Fruit fly (Drosophila melanogaster): Measurements from ENCODE around the gene Cpr65Aw.

DNA sequence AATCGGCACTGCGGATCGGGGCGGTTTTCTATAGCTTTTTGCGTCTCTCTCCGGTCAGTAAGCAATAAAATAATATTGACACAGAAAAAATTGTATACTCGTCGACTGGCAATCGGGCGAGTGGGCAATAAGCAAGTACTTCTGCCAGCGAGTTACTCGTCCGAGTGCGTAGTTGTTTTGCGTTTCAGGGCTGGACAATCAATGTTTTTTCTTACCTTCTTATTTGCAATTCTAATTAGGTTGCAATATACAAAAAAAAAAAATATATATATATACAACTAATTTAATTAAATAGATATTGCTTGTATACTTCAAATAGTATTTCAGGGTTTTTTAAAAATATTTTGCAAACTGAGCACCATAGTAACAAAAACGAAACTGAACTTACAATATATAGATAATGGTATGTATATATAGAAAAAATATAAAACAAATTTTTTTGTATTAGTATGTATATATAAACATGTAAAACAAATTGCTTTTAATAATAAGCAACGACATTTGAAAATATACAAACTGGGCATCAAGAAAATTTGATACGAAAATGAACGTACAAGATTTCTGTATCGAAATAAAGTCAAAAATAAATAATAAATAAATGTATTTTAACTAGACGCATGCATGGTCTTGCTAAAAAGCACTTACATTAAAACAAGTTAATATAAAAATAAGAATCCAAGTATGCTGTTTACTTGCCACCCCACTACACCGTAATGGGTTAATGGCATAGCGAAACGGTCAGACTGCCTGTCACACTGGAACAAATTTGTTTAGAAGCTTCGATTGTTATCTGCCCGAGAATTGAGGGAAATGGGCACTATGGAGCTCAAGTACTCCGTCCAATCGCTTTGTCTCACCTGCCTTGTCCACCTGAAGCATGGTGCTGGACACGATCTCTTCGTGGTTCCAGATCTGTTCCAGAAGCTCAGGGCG lies 47.0 kb upstream of the Cpr65Aw start, which contains the start of the genes D19A and CG7386:
- TF ChIP-seq h (GFP tag; optimal IDR thresholded peaks at IDR 0.05) (peak; percentile 58), lola (GFP tag; optimal IDR thresholded peaks at IDR 0.05) (no peak), Mio (GFP tag; optimal IDR thresholded peaks at IDR 0.05) (no peak), Dfd (GFP tag; optimal IDR thresholded peaks at IDR 0.05) (no peak), usp (GFP tag; optimal IDR thresholded peaks at IDR 0.05) (no peak), dmrt93B (GFP tag; optimal IDR thresholded peaks at IDR 0.05) (no peak), Jra (GFP tag; optimal IDR thresholded peaks at IDR 0.05) (no peak), Hr78 (GFP tag; optimal IDR thresholded peaks at IDR 0.05) (no peak), Dif (GFP tag; optimal IDR thresholded peaks at IDR 0.05; ENCODE audit: partially characterized antibody) (peak; percentile 91), psq (GFP tag; optimal IDR thresholded peaks at IDR 0.05) (peak; percentile 55), tai (GFP tag; optimal IDR thresholded peaks at IDR 0.05) (no peak), Myc (optimal IDR thresholded peaks at IDR 0.05) (peak; percentile 30), pan (optimal IDR thresholded peaks at IDR 0.05) (no peak), OdsH (GFP tag; optimal IDR thresholded peaks at IDR 0.05) (peak; percentile 28)
